Fruit fly (Drosophila melanogaster): ENCODE results near the gene ntc.

ntc gene

DNA sequence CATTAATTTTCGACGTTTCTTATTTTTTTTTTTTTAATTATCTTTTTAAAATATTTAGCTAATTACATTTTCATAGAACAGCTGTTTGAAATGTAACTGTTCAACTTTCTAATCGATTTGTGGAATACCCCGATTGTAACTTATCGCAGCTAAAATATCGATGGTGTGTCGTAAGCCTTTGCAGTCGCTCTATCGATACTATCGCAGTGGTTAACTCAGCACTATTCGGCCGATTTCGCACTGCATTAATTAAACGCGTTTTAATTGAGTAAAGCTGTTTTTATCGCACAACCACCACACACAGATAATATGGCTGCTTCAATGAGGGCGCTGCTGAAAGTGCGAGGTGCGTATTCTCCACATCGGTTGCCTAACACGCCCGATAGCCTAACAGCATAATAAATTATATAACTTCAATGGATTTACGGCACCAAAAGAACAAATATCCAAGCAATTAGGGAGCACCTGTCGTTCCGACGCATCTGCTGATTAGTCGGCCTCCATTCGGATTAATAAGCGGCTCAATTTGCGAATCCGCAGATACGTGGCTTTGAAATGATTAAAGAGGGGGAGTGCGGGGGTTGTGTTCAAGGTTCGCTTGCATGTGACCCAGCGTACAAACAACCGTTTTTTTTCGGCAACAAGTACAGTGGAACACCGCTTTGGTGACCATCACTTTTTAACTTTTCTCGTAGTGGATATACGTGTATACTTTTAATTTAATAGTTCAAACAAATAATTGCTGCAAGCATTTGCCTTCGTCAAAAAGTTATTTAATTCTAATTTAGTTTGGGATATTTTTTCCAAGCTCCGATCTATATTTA lies 8.0 kb upstream of the ntc start, which contains the start of gene Scsalpha1 (continued):
- TF ChIP-seq ftz-f1 (GFP tag; optimal IDR thresholded peaks at IDR 0.05), result peak; percentile 84
- 0 out of 3 replicates have a peak, but pooled peaks have one; percentile 33 for TF ChIP-seq so (GFP tag; IDR thresholded peaks at IDR 0.05)
- peak; percentile 63 for TF ChIP-seq CG12659 (GFP tag; optimal IDR thresholded peaks at IDR 0.05)
- no peak for TF ChIP-seq Lim3 (GFP tag; IDR thresholded peaks at IDR 0.05)
- no peak for TF ChIP-seq Gsc (GFP tag; IDR thresholded peaks at IDR 0.05)
- TF ChIP-seq tll (GFP tag; optimal IDR thresholded peaks at IDR 0.05), result peak in 1 of 2 experiments; percentile 1
- peak; percentile 37 for TF ChIP-seq Meics (GFP tag; optimal IDR thresholded peaks at IDR 0.05)
- TF ChIP-seq Hsf (GFP tag; optimal IDR thresholded peaks at IDR 0.05), result peak; percentile 32
- TF ChIP-seq vnd (GFP tag; IDR thresholded peaks at IDR 0.05; ENCODE audit: partially characterized antibody), result peak; percentile 99

dm6 chr3L:3811089-3811488 lies 4.8 kb upstream of the ntc start, which contains the start of the genes CG32263 and PIG-B:
TSS of gene CG32263 (minus strand) at chr3L:3811114.
TSS of gene PIG-B (plus strand) at chr3L:3811263.
- TF ChIP-seq CG14014 (GFP tag; IDR thresholded peaks at IDR 0.05) (no peak), vvl (GFP tag; IDR thresholded peaks at IDR 0.05) (peak; percentile 20; the same call in 1 of the 2 replicates), CG10565 (GFP tag; optimal IDR thresholded peaks at IDR 0.05) (no peak), bbx (GFP tag; IDR thresholded peaks at IDR 0.05; ENCODE audit: partially characterized antibody) (peak; percentile 84), E2f2 (GFP tag; IDR thresholded peaks at IDR 0.05) (peak; percentile 52), br (optimal IDR thresholded peaks at IDR 0.05) (no peak), CG6791 (GFP tag; IDR thresholded peaks at IDR 0.05; ENCODE audit: partially characterized antibody) (peak; percentile 91), knrl (GFP tag; IDR thresholded peaks at IDR 0.05; ENCODE audit: partially characterized antibody) (peak; percentile 47; the same call in 2 of the 3 replicates), Scr (GFP tag; IDR thresholded peaks at IDR 0.05; ENCODE audit: partially characterized antibody) (peak; percentile 65), cas (GFP tag; IDR thresholded peaks at IDR 0.05) (no peak), sob (GFP tag; IDR thresholded peaks at IDR 0.05) (0 out of 2 replicates have a peak, but pooled peaks have one; percentile 10), Camta (GFP tag; optimal IDR thresholded peaks at IDR 0.05) (no peak), CG11560 (tag; IDR thresholded peaks at IDR 0.05) (no peak), sug (tag; optimal IDR thresholded peaks at IDR 0.05) (peak; percentile 24), pfk (GFP tag; optimal IDR thresholded peaks at IDR 0.05) (no peak), CG18764 (GFP tag; optimal IDR thresholded peaks at IDR 0.05) (no peak), HLH4C (GFP tag; IDR thresholded peaks at IDR 0.05; ENCODE audit: partially characterized antibody) (peak; percentile 66), CG7745 (tag; optimal IDR thresholded peaks at IDR 0.05) (no peak), CG17612 (GFP tag; IDR thresholded peaks at IDR 0.05) (no peak), Med (GFP tag) (peak; percentile 85), CG3995 (GFP tag; optimal IDR thresholded peaks at IDR 0.05) (no peak), CG4360 (GFP tag; IDR thresholded peaks at IDR 0.05) (0 out of 2 replicates have a peak, but pooled peaks have one; percentile 38), zen2 (GFP tag; IDR thresholded peaks at IDR 0.05; ENCODE audit: partially characterized antibody) (peak; percentile 86), p53 (GFP tag; optimal IDR thresholded peaks at IDR 0.05) (no peak), CG42726 (GFP tag; IDR thresholded peaks at IDR 0.05; ENCODE audit: partially characterized antibody) (no peak), mld (GFP tag; IDR thresholded peaks at IDR 0.05; ENCODE audit: partially characterized antibody) (0 out of 3 replicates have a peak, but pooled peaks have one; percentile 40), slbo (GFP tag; IDR thresholded peaks at IDR 0.05) (no peak), al (GFP tag; IDR thresholded peaks at IDR 0.05) (no peak), CG2875 (GFP tag; optimal IDR thresholded peaks at IDR 0.05) (no peak), CG14860 (GFP tag; IDR thresholded peaks at IDR 0.05; ENCODE audit: partially characterized antibody) (peak; percentile 49), phol (tag; optimal IDR thresholded peaks at IDR 0.05) (peak; percentile 33), CG1647 (GFP tag; optimal IDR thresholded peaks at IDR 0.05) (no peak), amos (GFP tag; IDR thresholded peaks at IDR 0.05; ENCODE audit: partially characterized antibody) (peak; percentile 70), bigmax (GFP tag; optimal IDR thresholded peaks at IDR 0.05) (peak; percentile 87), Dll (GFP tag; IDR thresholded peaks at IDR 0.05; ENCODE audit: partially characterized antibody) (peak; percentile 69; the same call in 3 of the 4 replicates), crp (GFP tag; optimal IDR thresholded peaks at IDR 0.05) (peak in 1 of 2 experiments; percentile 39), Deaf1 (tag; optimal IDR thresholded peaks at IDR 0.05) (no peak), dm (GFP tag; optimal IDR thresholded peaks at IDR 0.05) (peak; percentile 21)
